Worm (Caenorhabditis elegans) whole organism, L1 larva: ENCODE data around the gene Y4C6B.7.

Experiments
- elt-2 ChIP-seq: sonication (generic microtip); optimal IDR thresholded peaks from 2 replicates; lab custom pipeline; 2016; ENCODE audit warnings: missing genetic modification characterization, mild to moderate bottlenecking, inconsistent platforms, missing compliant biosample characterization, missing genetic modification reagents
- fkh-10 ChIP-seq: sonication (generic microtip); optimal IDR thresholded peaks from 2 replicates; lab custom pipeline; 2017; ENCODE audit warnings: missing biosample characterization, missing genetic modification reagents, missing genetic modification characterization
- tlp-1 ChIP-seq: fragments of 150-350 bp; optimal IDR thresholded peaks from 2 replicates; lab custom pipeline; 2014; ENCODE audit warnings: missing biosample characterization, missing genetic modification characterization

ce11 chrIV:5380140-5380539, 26.9 kb upstream of the Y4C6B.7 start:
- TF ChIP-seq tlp-1, result no peak
- TF ChIP-seq fkh-10 (GFP tag; lab: Kevin White, UChicago), result no peak
- peak; percentile 61 for TF ChIP-seq elt-2
